Fruit fly (Drosophila melanogaster): Measurements from ENCODE around the gene CG18558.

The CG18558 gene

DNA sequence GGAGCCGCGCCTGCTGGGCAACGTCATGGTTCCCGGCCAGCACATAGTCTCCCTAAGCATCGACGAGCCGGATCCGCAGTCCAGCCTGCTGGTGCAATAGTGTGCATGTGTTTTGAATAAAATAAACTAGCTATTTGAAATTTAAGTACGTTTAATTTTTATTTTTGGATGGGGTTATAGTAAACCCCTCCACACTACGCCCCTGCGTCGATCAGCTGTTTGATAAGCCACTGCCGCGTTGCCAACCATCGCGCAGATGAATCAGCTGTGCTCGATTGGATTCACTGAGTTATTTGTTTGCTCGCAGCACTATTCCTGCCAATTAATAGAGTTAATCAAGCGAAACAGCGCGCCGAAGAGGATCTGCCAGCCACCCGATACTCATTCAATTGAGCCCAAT lies 34.5 kb upstream of the CG18558 start, which contains the start of gene RabGGTb (continued):
- TF ChIP-seq trh (GFP tag; optimal IDR thresholded peaks at IDR 0.05), result no peak
- TF ChIP-seq Deaf1 (tag; optimal IDR thresholded peaks at IDR 0.05), result peak; percentile 9
- TF ChIP-seq hb (GFP tag; IDR thresholded peaks at IDR 0.05; ENCODE audit: partially characterized antibody), result no peak
- no peak for TF ChIP-seq Sox100B (GFP tag; optimal IDR thresholded peaks at IDR 0.05)
- peak; percentile 23 for TF ChIP-seq CG4820 (GFP tag; optimal IDR thresholded peaks at IDR 0.05)
- peak; percentile 59 for TF ChIP-seq onecut (GFP tag; IDR thresholded peaks at IDR 0.05)
- peak; percentile 15 for TF ChIP-seq ERR (GFP tag; optimal IDR thresholded peaks at IDR 0.05)
- TF ChIP-seq CG3838 (GFP tag; optimal IDR thresholded peaks at IDR 0.05), result no peak
- TF ChIP-seq gt (GFP tag; IDR thresholded peaks at IDR 0.05), result no peak
- peak; percentile 72 for TF ChIP-seq lab (GFP tag; optimal IDR thresholded peaks at IDR 0.05)
- peak; percentile 38 for TF ChIP-seq CG2875 (GFP tag; optimal IDR thresholded peaks at IDR 0.05)
- no peak for TF ChIP-seq corto (GFP tag; optimal IDR thresholded peaks at IDR 0.05)
- peak; percentile 33 for TF ChIP-seq CG8388 (GFP tag; optimal IDR thresholded peaks at IDR 0.05)
- no peak for TF ChIP-seq twi (tag; optimal IDR thresholded peaks at IDR 0.05)
- TF ChIP-seq Blimp-1 (GFP tag; optimal IDR thresholded peaks at IDR 0.05), result peak; percentile 25
- peak; percentile 42 for TF ChIP-seq Ssrp (tag; optimal IDR thresholded peaks at IDR 0.05)
- no peak for TF ChIP-seq dimm (GFP tag; IDR thresholded peaks at IDR 0.05)
- TF ChIP-seq Rx (GFP tag; IDR thresholded peaks at IDR 0.05), result peak; percentile 69
- peak; percentile 86 for TF ChIP-seq slbo (GFP tag; IDR thresholded peaks at IDR 0.05)
- TF ChIP-seq jumu (GFP tag; optimal IDR thresholded peaks at IDR 0.05), result peak; percentile 6
- TF ChIP-seq TFAM (GFP tag; optimal IDR thresholded peaks at IDR 0.05), result no peak
- TF ChIP-seq CG3995 (GFP tag; optimal IDR thresholded peaks at IDR 0.05), result peak; percentile 14
- TF ChIP-seq CG2199 (GFP tag; IDR thresholded peaks at IDR 0.05), result no peak
- peak; percentile 67; the same call in 2 of the 3 replicates for TF ChIP-seq ase (GFP tag; IDR thresholded peaks at IDR 0.05)
- TF ChIP-seq CG7357 (GFP tag; IDR thresholded peaks at IDR 0.05), result no peak
- TF ChIP-seq Oaz (GFP tag; IDR thresholded peaks at IDR 0.05), result no peak
- TF ChIP-seq tio (GFP tag; optimal IDR thresholded peaks at IDR 0.05), result no peak
- peak; percentile 59 for TF ChIP-seq CG12391 (tag; optimal IDR thresholded peaks at IDR 0.05)
- no peak for TF ChIP-seq Jarid2 (GFP tag; optimal IDR thresholded peaks at IDR 0.05)
- TF ChIP-seq CG11560 (tag; IDR thresholded peaks at IDR 0.05), result 0 out of 3 replicates have a peak, but pooled peaks have one; percentile 10
- TF ChIP-seq Hr39 (optimal IDR thresholded peaks at IDR 0.05), result no peak
- peak; percentile 67 for TF ChIP-seq Ada2b (GFP tag; IDR thresholded peaks at IDR 0.05)
- peak; percentile 37; the same call in 1 of the 2 replicates for TF ChIP-seq peb (GFP tag; IDR thresholded peaks at IDR 0.05)
- peak; percentile 15; the same call in 1 of the 2 replicates for TF ChIP-seq CG4360 (GFP tag; IDR thresholded peaks at IDR 0.05)
- TF ChIP-seq Xrp1 (GFP tag; IDR thresholded peaks at IDR 0.05), result peak; percentile 76
- TF ChIP-seq ash1 (GFP tag; optimal IDR thresholded peaks at IDR 0.05), result peak; percentile 27
- TF ChIP-seq CG8281 (tag; optimal IDR thresholded peaks at IDR 0.05), result no peak
- no peak for TF ChIP-seq CG30020 (tag; optimal IDR thresholded peaks at IDR 0.05)
- peak; percentile 38; the same call in 1 of the 2 replicates for TF ChIP-seq CG32767 (GFP tag; IDR thresholded peaks at IDR 0.05)
- peak; percentile 7 for TF ChIP-seq p53 (GFP tag; optimal IDR thresholded peaks at IDR 0.05)
- no peak for TF ChIP-seq lbe (GFP tag; optimal IDR thresholded peaks at IDR 0.05)
- peak; percentile 41 for TF ChIP-seq CG11398 (GFP tag; optimal IDR thresholded peaks at IDR 0.05)
- peak; percentile 57 for TF ChIP-seq CG7786 (GFP tag; optimal IDR thresholded peaks at IDR 0.05)
- TF ChIP-seq CG14710 (tag; optimal IDR thresholded peaks at IDR 0.05), result peak; percentile 25
- TF ChIP-seq dmrt11E (tag; optimal IDR thresholded peaks at IDR 0.05), result peak; percentile 14
- TF ChIP-seq CG15073 (GFP tag; optimal IDR thresholded peaks at IDR 0.05), result no peak
- no peak for TF ChIP-seq pb (GFP tag; optimal IDR thresholded peaks at IDR 0.05)
- TF ChIP-seq CG10366 (GFP tag; IDR thresholded peaks at IDR 0.05), result peak; percentile 68
- TF ChIP-seq CG13894 (tag; optimal IDR thresholded peaks at IDR 0.05), result peak; percentile 5
- TF ChIP-seq CG6683 (GFP tag; optimal IDR thresholded peaks at IDR 0.05), result no peak
- TF ChIP-seq zfh1 (GFP tag; IDR thresholded peaks at IDR 0.05), result peak; percentile 82; the same call in 2 of the 3 replicates
- TF ChIP-seq nerfin-2 (GFP tag; IDR thresholded peaks at IDR 0.05; ENCODE audit: partially characterized antibody), result no peak
